Worm (Caenorhabditis elegans) whole organism, L1 larva: ENCODE data around the gene nspe-2.
"Not testable (repeated sequence)": the region's sequence is repeated elsewhere in the genome, so short reads cannot be mapped to it uniquely, and the experiment has no call there.

Source experiments
- Y116A8C.19 ChIP-seq: sonication (generic microtip); optimal IDR thresholded peaks from 2 replicates; lab custom pipeline; 2016; ENCODE audit warnings: missing compliant biosample characterization, missing genetic modification characterization, borderline replicate concordance
- blmp-1 ChIP-seq: fragments of 150-350 bp; optimal IDR thresholded peaks from 2 replicates; lab custom pipeline; 2014; ENCODE audit warnings: missing biosample characterization, missing genetic modification characterization
- ceh-90 ChIP-seq: sonication (generic microtip); optimal IDR thresholded peaks from 2 replicates; lab custom pipeline; 2016; ENCODE audit warnings: missing genetic modification characterization, missing compliant biosample characterization
- ces-1 ChIP-seq: fragments of 150-350 bp; optimal IDR thresholded peaks from 2 replicates; lab custom pipeline; 2014; ENCODE audit warnings: missing biosample characterization, missing genetic modification reagents, missing genetic modification characterization
- dpl-1 ChIP-seq, 3 experiments: fragments of 150-350 bp in 2 of 3; sonication (generic microtip) in 1 of 3; optimal IDR thresholded peaks; 2 replicates each; lab custom pipeline; 2014 to 2017; ENCODE audit warnings: missing biosample characterization in 3 of 3, missing genetic modification characterization in 3 of 3, missing genetic modification reagents in 3 of 3
- efl-1 ChIP-seq, 4 experiments: fragments of 150-350 bp; optimal IDR thresholded peaks in 3 of 4; peaks in 1 of 4; 1 replicate in 1 of 4; 2 replicates in 3 of 4; lab custom pipeline; 2014; ENCODE audit warnings: missing biosample characterization in 2 of 4, missing genetic modification characterization in 2 of 4, missing genetic modification reagents in 2 of 4
- efl-3 ChIP-seq: fragments of 200-800 bp; sonication (Bioruptor generic); optimal IDR thresholded peaks from 2 replicates; lab custom pipeline; 2018; ENCODE audit warnings: mild to moderate bottlenecking, missing genetic modification characterization, missing compliant biosample characterization
- elt-3 ChIP-seq, 6 experiments: fragments of 150-350 bp in 1 of 6; sonication (generic microtip); optimal IDR thresholded peaks; 2 replicates each; lab custom pipeline; 2017 to 2018; ENCODE audit warnings: missing biosample characterization in 6 of 6, missing genetic modification characterization in 6 of 6, inconsistent platforms in 1 of 6
- ets-5 ChIP-seq: fragments of 200-800 bp; sonication (Bioruptor generic); IDR thresholded peaks from 2 replicates; pipeline ENCODE4 v1.3.6; 2022; ENCODE audit warnings: missing genetic modification characterization, missing compliant biosample characterization
- fkh-10 ChIP-seq: sonication (generic microtip); optimal IDR thresholded peaks from 2 replicates; lab custom pipeline; 2017; ENCODE audit warnings: missing biosample characterization, missing genetic modification reagents, missing genetic modification characterization
- grh-1 ChIP-seq: fragments of 200-800 bp; sonication (Bioruptor generic); IDR thresholded peaks from 2 replicates; pipeline ENCODE4 v1.3.6; 2022; ENCODE audit warnings: missing genetic modification reagents, missing genetic modification characterization, missing compliant biosample characterization
- hlh-17 ChIP-seq: fragments of 200-800 bp; sonication (Bioruptor generic); optimal IDR thresholded peaks from 2 replicates; lab custom pipeline; 2018; ENCODE audit warnings: missing genetic modification characterization, mild to moderate bottlenecking, missing compliant biosample characterization, moderate library complexity, borderline replicate concordance
- irx-1 ChIP-seq: sonication (generic microtip); optimal IDR thresholded peaks from 2 replicates; lab custom pipeline; 2016; ENCODE audit warnings: missing genetic modification characterization, missing compliant biosample characterization
- jun-1 ChIP-seq: fragments of 150-350 bp; optimal IDR thresholded peaks from 2 replicates; lab custom pipeline; 2014; ENCODE audit warnings: missing biosample characterization, missing genetic modification reagents, missing genetic modification characterization
- lin-14 ChIP-seq: fragments of 200-800 bp; sonication (Bioruptor generic); optimal IDR thresholded peaks from 2 replicates; lab custom pipeline; 2018; ENCODE audit warnings: mild to moderate bottlenecking, missing genetic modification characterization, moderate library complexity, missing compliant biosample characterization
- lin-35 ChIP-seq, 2 experiments: fragments of 150-350 bp; optimal IDR thresholded peaks; 2 replicates each; lab custom pipeline; 2014; ENCODE audit warnings: missing biosample characterization in 2 of 2, missing genetic modification characterization in 2 of 2, missing genetic modification reagents in 2 of 2
- lin-39 ChIP-seq: fragments of 150-350 bp; optimal IDR thresholded peaks from 2 replicates; lab custom pipeline; 2014; ENCODE audit warnings: missing biosample characterization, missing genetic modification reagents, missing genetic modification characterization
- lsy-2 ChIP-seq, 2 experiments: fragments of 150-350 bp; optimal IDR thresholded peaks; 2 replicates each; lab custom pipeline; 2014; ENCODE audit warnings: missing biosample characterization in 2 of 2, missing genetic modification characterization in 2 of 2
- mab-9 ChIP-seq: fragments of 200-800 bp; sonication (Bioruptor generic); IDR thresholded peaks from 2 replicates; pipeline ENCODE4 v1.3.6; 2022; ENCODE audit warnings: missing genetic modification reagents, missing genetic modification characterization, missing compliant biosample characterization
- mdl-1 ChIP-seq, 2 experiments: fragments of 150-350 bp; optimal IDR thresholded peaks; 2 replicates each; lab custom pipeline; 2014 to 2017; ENCODE audit warnings: missing biosample characterization in 2 of 2, missing genetic modification characterization in 2 of 2, inconsistent platforms in 1 of 2
- nhr-19 ChIP-seq: fragments of 200-800 bp; sonication (Bioruptor generic); conservative IDR thresholded peaks from 2 replicates; pipeline ENCODE4 v1.3.6; 2022; ENCODE audit warnings: missing genetic modification characterization, missing compliant biosample characterization
- nhr-20 ChIP-seq: sonication (generic microtip); optimal IDR thresholded peaks from 2 replicates; lab custom pipeline; 2016; ENCODE audit warnings: mild to moderate bottlenecking, missing genetic modification characterization, missing compliant biosample characterization
- nhr-47 ChIP-seq: sonication (generic microtip); optimal IDR thresholded peaks from 2 replicates; lab custom pipeline; 2016; ENCODE audit warnings: mild to moderate bottlenecking, missing genetic modification characterization, moderate library complexity, missing compliant biosample characterization
- nhr-71 ChIP-seq: sonication (generic microtip); optimal IDR thresholded peaks from 2 replicates; lab custom pipeline; 2016; ENCODE audit warnings: mild to moderate bottlenecking, missing genetic modification characterization, moderate library complexity, missing compliant biosample characterization
- nhr-85 ChIP-seq: sonication (generic microtip); peaks from one replicate; lab custom pipeline; 2016; ENCODE audit warnings: missing genetic modification characterization, inconsistent platforms, missing compliant biosample characterization
- nhr-90 ChIP-seq: sonication (generic microtip); optimal IDR thresholded peaks from 2 replicates; lab custom pipeline; 2016; ENCODE audit warnings: mild to moderate bottlenecking, missing genetic modification characterization, missing compliant biosample characterization; ENCODE audit not compliant: poor library complexity
- pax-3 ChIP-seq: fragments of 200-800 bp; sonication (Bioruptor generic); optimal IDR thresholded peaks from 2 replicates; lab custom pipeline; 2018; ENCODE audit warnings: mild to moderate bottlenecking, missing genetic modification characterization, moderate library complexity, missing compliant biosample characterization
- pqm-1 ChIP-seq: sonication (generic microtip); optimal IDR thresholded peaks from 3 replicates; lab custom pipeline; 2017; ENCODE audit warnings: missing biosample characterization, missing genetic modification characterization
- snu-23 ChIP-seq: sonication (generic microtip); optimal IDR thresholded peaks from 2 replicates; lab custom pipeline; 2016; ENCODE audit warnings: missing genetic modification characterization, missing compliant biosample characterization
- sup-37 ChIP-seq: fragments of 200-800 bp; sonication (Bioruptor generic); optimal IDR thresholded peaks from 2 replicates; lab custom pipeline; 2018; ENCODE audit warnings: mild to moderate bottlenecking, missing genetic modification characterization, missing compliant biosample characterization
- tbx-2 ChIP-seq: sonication (generic microtip); optimal IDR thresholded peaks from 2 replicates; lab custom pipeline; 2016; ENCODE audit warnings: missing genetic modification characterization, missing compliant biosample characterization
- tlp-1 ChIP-seq: fragments of 150-350 bp; optimal IDR thresholded peaks from 2 replicates; lab custom pipeline; 2014; ENCODE audit warnings: missing biosample characterization, missing genetic modification characterization
- unc-30 ChIP-seq: sonication (generic microtip); optimal IDR thresholded peaks from 2 replicates; lab custom pipeline; 2017; ENCODE audit warnings: missing biosample characterization, missing genetic modification characterization
- vab-15 ChIP-seq: sonication (generic microtip); optimal IDR thresholded peaks from 2 replicates; lab custom pipeline; 2017; ENCODE audit warnings: missing genotype, mild to moderate bottlenecking, missing genetic modification characterization, missing compliant biosample characterization

The nspe-2 gene

ce11 chrII:12626887-12627286, 7.7 kb upstream of the nspe-2 start, which contains the start of gene nspe-7:
Gene nspe-7 (plus strand): TSS chrII:12627187.
- TF ChIP-seq lsy-2 (tag; optimal IDR thresholded peaks at IDR 0.05; lab: Kevin White, UChicago), result no peak

ce11 chrII:12626120-12626624, 7.0 kb upstream of the nspe-2 start:
- TF ChIP-seq ceh-90 (tag; lab: Kevin White, UChicago) (no peak), unc-30 (tag; lab: Kevin White, UChicago) (no peak), ces-1 (GFP tag; lab: Kevin White, UChicago) (no peak), Y116A8C.19 (tag; lab: Kevin White, UChicago) (no peak), fkh-10 (GFP tag; lab: Kevin White, UChicago) (no peak), mab-9 (GFP tag; lab: Robert Waterston, UW) (no peak), jun-1 (tag; lab: Kevin White, UChicago) (no peak), pqm-1 (tag; lab: Kevin White, UChicago) (no peak), hlh-17 (GFP tag; lab: Kevin White, UChicago) (no peak), efl-1 (optimal IDR thresholded peaks at IDR 0.05; lab: Kevin White, UChicago) (no peak), efl-1 (GFP tag; optimal IDR thresholded peaks at IDR 0.05 in 1 of 2; lab: Kevin White, UChicago) (no peak), irx-1 (tag; lab: Kevin White, UChicago) (no peak)
- TF ChIP-seq, all 84 proteins: peak for 0

- peak; percentile 84 for TF ChIP-seq nhr-19 (GFP tag; lab: Robert Waterston, UW)
- TF ChIP-seq lsy-2 (tag; optimal IDR thresholded peaks at IDR 0.05; lab: Kevin White, UChicago), result peak in 1 of 2 experiments; percentile 28
- peak in 1 of 2 experiments; percentile 74 for TF ChIP-seq lin-35 (GFP tag; optimal IDR thresholded peaks at IDR 0.05; lab: Kevin White, UChicago)
- peak; percentile 62 for TF ChIP-seq snu-23 (GFP tag; lab: Kevin White, UChicago)
- TF ChIP-seq nhr-20 (tag; lab: Kevin White, UChicago), result peak; percentile 96
- TF ChIP-seq dpl-1 (GFP tag; optimal IDR thresholded peaks at IDR 0.05; lab: Kevin White, UChicago), result peak in 1 of 3 experiments; percentile 33
- TF ChIP-seq tbx-2 (tag; lab: Kevin White, UChicago), result peak; percentile 83
- TF ChIP-seq Y116A8C.19 (tag; lab: Kevin White, UChicago), result no peak
- TF ChIP-seq grh-1 (GFP tag; lab: Robert Waterston, UW), result peak; percentile 73
- no peak for TF ChIP-seq sup-37 (GFP tag; lab: Kevin White, UChicago)
- peak; percentile 79 for TF ChIP-seq blmp-1 (tag; lab: Kevin White, UChicago)
- TF ChIP-seq unc-30 (tag; lab: Kevin White, UChicago), result no peak
- TF ChIP-seq lin-14 (GFP tag; lab: Kevin White, UChicago), result peak; percentile 87
- no peak for TF ChIP-seq ets-5
- TF ChIP-seq elt-3 (tag; optimal IDR thresholded peaks at IDR 0.05; lab: Kevin White, UChicago), result peak; percentile 68 to 97 (median 94)
- no peak for TF ChIP-seq lin-39 (tag; lab: Kevin White, UChicago)
- peak; percentile 66 for TF ChIP-seq nhr-47 (tag; lab: Kevin White, UChicago)
- TF ChIP-seq mdl-1 (tag; optimal IDR thresholded peaks at IDR 0.05; lab: Kevin White, UChicago), result peak in 1 of 2 experiments; percentile 75
- TF ChIP-seq jun-1 (tag; lab: Kevin White, UChicago), result no peak
- peak; percentile 84 for TF ChIP-seq nhr-71 (tag; lab: Kevin White, UChicago)
- peak; percentile 74 for TF ChIP-seq nhr-90 (tag; lab: Kevin White, UChicago)
- TF ChIP-seq efl-3, result no peak
- peak; percentile 98 for TF ChIP-seq nhr-85 (tag; lab: Kevin White, UChicago)
- no peak for TF ChIP-seq pax-3 (tag; lab: Kevin White, UChicago)
- no peak for TF ChIP-seq vab-15 (tag; lab: Kevin White, UChicago)
- no peak for TF ChIP-seq hlh-17 (GFP tag; lab: Kevin White, UChicago)
- TF ChIP-seq pqm-1 (tag; lab: Kevin White, UChicago), result no peak
Measured at ce11 chrII:12625673-12626072, 6.5 kb upstream of the nspe-2 start.

ce11 chrII:12624433-12624832, 5.2 kb upstream of the nspe-2 start, which contains the start of gene Y38E10A.14:
Gene Y38E10A.14 (minus strand): TSS chrII:12624533.
- not testable (repeated sequence) for TF ChIP-seq grh-1 (GFP tag; lab: Robert Waterston, UW); tlp-1; mdl-1 (tag; optimal IDR thresholded peaks at IDR 0.05; lab: Kevin White, UChicago)
